Worm (Caenorhabditis elegans) whole organism, late embryonic: ENCODE results near the gene sqv-2.

Experiments
- F13H6.1 ChIP-seq: sonication (generic microtip); optimal IDR thresholded peaks from 2 replicates; lab custom pipeline; 2016; ENCODE audit warnings: missing genetic modification characterization, missing compliant biosample characterization
- K02D7.2 ChIP-seq: sonication (generic microtip); optimal IDR thresholded peaks from 2 replicates; lab custom pipeline; 2017; ENCODE audit warnings: mild to moderate bottlenecking, missing genetic modification characterization, missing compliant biosample characterization
- Y22D7AL.16 ChIP-seq: sonication (generic microtip); optimal IDR thresholded peaks from 2 replicates; lab custom pipeline; 2016; ENCODE audit warnings: missing genetic modification characterization, missing compliant biosample characterization
- ahr-1 ChIP-seq: sonication (generic microtip); optimal IDR thresholded peaks from 2 replicates; lab custom pipeline; 2016; ENCODE audit warnings: missing genetic modification characterization, missing compliant biosample characterization
- ceh-2 ChIP-seq: sonication (generic microtip); optimal IDR thresholded peaks from 2 replicates; lab custom pipeline; 2016; ENCODE audit warnings: missing genotype, missing genetic modification characterization, missing compliant biosample characterization
- ceh-31 ChIP-seq: sonication (generic microtip); optimal IDR thresholded peaks from 2 replicates; lab custom pipeline; 2016; ENCODE audit warnings: missing genetic modification characterization, missing compliant biosample characterization
- ceh-45 ChIP-seq: fragments of 200-800 bp; sonication (Bioruptor generic); IDR thresholded peaks from 2 replicates; pipeline ENCODE4 v1.3.6; 2022; ENCODE audit warnings: missing genetic modification reagents, missing genetic modification characterization, missing compliant biosample characterization
- ceh-48 ChIP-seq: sonication (generic microtip); optimal IDR thresholded peaks from 2 replicates; lab custom pipeline; 2016; ENCODE audit warnings: missing genetic modification characterization, inconsistent platforms, missing compliant biosample characterization
- ceh-6 ChIP-seq: fragments of 200-800 bp; sonication (Bioruptor generic); optimal IDR thresholded peaks from 2 replicates; lab custom pipeline; 2018; ENCODE audit warnings: mild to moderate bottlenecking, missing genetic modification characterization, missing compliant biosample characterization
- che-1 ChIP-seq: sonication (generic microtip); optimal IDR thresholded peaks from 2 replicates; lab custom pipeline; 2016; ENCODE audit warnings: mild to moderate bottlenecking, missing genetic modification characterization, missing compliant biosample characterization
- dmd-4 ChIP-seq: sonication (generic microtip); optimal IDR thresholded peaks from 2 replicates; lab custom pipeline; 2016; ENCODE audit warnings: borderline replicate concordance, missing genetic modification characterization, missing compliant biosample characterization
- elt-4 ChIP-seq: sonication (generic microtip); optimal IDR thresholded peaks from 2 replicates; lab custom pipeline; 2016; ENCODE audit warnings: missing genetic modification characterization, missing compliant biosample characterization
- ets-4 ChIP-seq: sonication (generic microtip); optimal IDR thresholded peaks from 2 replicates; lab custom pipeline; 2016; ENCODE audit warnings: missing genetic modification characterization, missing compliant biosample characterization
- fkh-10 ChIP-seq: fragments of 150-350 bp; optimal IDR thresholded peaks from 2 replicates; lab custom pipeline; 2014; ENCODE audit warnings: missing biosample characterization, missing genetic modification reagents, missing genetic modification characterization
- fkh-6 ChIP-seq: sonication (generic microtip); optimal IDR thresholded peaks from 2 replicates; lab custom pipeline; 2016; ENCODE audit warnings: missing genetic modification characterization, missing compliant biosample characterization
- hlh-13 ChIP-seq: fragments of 200-800 bp; sonication (Bioruptor generic); optimal IDR thresholded peaks from 2 replicates; lab custom pipeline; 2018; ENCODE audit warnings: mild to moderate bottlenecking, missing genetic modification characterization, missing compliant biosample characterization
- hlh-15 ChIP-seq: sonication (generic microtip); optimal IDR thresholded peaks from 2 replicates; lab custom pipeline; 2016; ENCODE audit warnings: missing genetic modification characterization, missing compliant biosample characterization
- hlh-30 ChIP-seq: sonication (generic microtip); optimal IDR thresholded peaks from 2 replicates; lab custom pipeline; 2017; ENCODE audit warnings: antibody characterized with exemption, missing genetic modification characterization, missing compliant biosample characterization; ENCODE audit not compliant: insufficient read depth
- hlh-6 ChIP-seq: sonication (generic microtip); optimal IDR thresholded peaks from 2 replicates; lab custom pipeline; 2016; ENCODE audit warnings: missing genotype, missing genetic modification characterization, missing compliant biosample characterization
- hlh-8 ChIP-seq: sonication (generic microtip); optimal IDR thresholded peaks from 2 replicates; lab custom pipeline; 2016; ENCODE audit warnings: missing genotype, missing genetic modification characterization, missing compliant biosample characterization
- lim-6 ChIP-seq: sonication (generic microtip); optimal IDR thresholded peaks from 2 replicates; lab custom pipeline; 2016; ENCODE audit warnings: missing genetic modification characterization, missing compliant biosample characterization
- lin-11 ChIP-seq: fragments of 200-800 bp; sonication (Bioruptor generic); optimal IDR thresholded peaks from 2 replicates; lab custom pipeline; 2018; ENCODE audit warnings: mild to moderate bottlenecking, missing genetic modification characterization, missing compliant biosample characterization
- madf-2 ChIP-seq: sonication (generic microtip); optimal IDR thresholded peaks from 2 replicates; lab custom pipeline; 2017; ENCODE audit warnings: missing genetic modification characterization, missing compliant biosample characterization
- mec-3 ChIP-seq: sonication (generic microtip); optimal IDR thresholded peaks from 2 replicates; lab custom pipeline; 2016; ENCODE audit warnings: borderline replicate concordance, missing genetic modification characterization, missing compliant biosample characterization
- odd-2 ChIP-seq: sonication (generic microtip); optimal IDR thresholded peaks from 2 replicates; lab custom pipeline; 2017; ENCODE audit warnings: antibody characterized with exemption, mild to moderate bottlenecking, missing genetic modification characterization, missing compliant biosample characterization
- pat-9 ChIP-seq: fragments of 200-800 bp; sonication (Bioruptor generic); optimal IDR thresholded peaks from 2 replicates; lab custom pipeline; 2018; ENCODE audit warnings: mild to moderate bottlenecking, missing genetic modification characterization, moderate library complexity, missing compliant biosample characterization
- pax-1 ChIP-seq: fragments of 150-350 bp; optimal IDR thresholded peaks from 2 replicates; lab custom pipeline; 2014; ENCODE audit warnings: missing biosample characterization, missing genetic modification characterization
- pha-2 ChIP-seq: sonication (generic microtip); optimal IDR thresholded peaks from 2 replicates; lab custom pipeline; 2017; ENCODE audit warnings: mild to moderate bottlenecking, missing genetic modification characterization, missing compliant biosample characterization
- pha-4 ChIP-seq: fragments of 150-350 bp; optimal IDR thresholded peaks from 2 replicates; lab custom pipeline; 2018; ENCODE audit warnings: missing biosample characterization, missing genetic modification reagents, missing genetic modification characterization
- pqm-1 ChIP-seq: sonication (generic microtip); optimal IDR thresholded peaks from 2 replicates; lab custom pipeline; 2016; ENCODE audit warnings: missing genetic modification characterization, missing compliant biosample characterization
- pros-1 ChIP-seq: fragments of 150-350 bp; optimal IDR thresholded peaks from 2 replicates; lab custom pipeline; 2014; ENCODE audit warnings: missing biosample characterization, missing genetic modification reagents, missing genetic modification characterization
- ref-2 ChIP-seq: sonication (generic microtip); optimal IDR thresholded peaks from 2 replicates; lab custom pipeline; 2016; ENCODE audit warnings: missing genetic modification characterization, missing compliant biosample characterization
- rnt-1 ChIP-seq: sonication (generic microtip); optimal IDR thresholded peaks from 2 replicates; lab custom pipeline; 2016; ENCODE audit warnings: missing genetic modification characterization, missing compliant biosample characterization
- syd-9 ChIP-seq: sonication (generic microtip); optimal IDR thresholded peaks from 2 replicates; lab custom pipeline; 2016; ENCODE audit warnings: mild to moderate bottlenecking, missing genetic modification characterization, moderate library complexity, missing compliant biosample characterization
- tbx-2 ChIP-seq: sonication (generic microtip); optimal IDR thresholded peaks from 2 replicates; lab custom pipeline; 2016; ENCODE audit warnings: missing genetic modification characterization, missing compliant biosample characterization
- tbx-7 ChIP-seq: sonication (generic microtip); optimal IDR thresholded peaks from 2 replicates; lab custom pipeline; 2016; ENCODE audit warnings: missing genotype, missing genetic modification characterization, missing compliant biosample characterization
- unc-42 ChIP-seq: sonication (generic microtip); optimal IDR thresholded peaks from 2 replicates; lab custom pipeline; 2016; ENCODE audit warnings: missing genotype, missing genetic modification characterization, missing compliant biosample characterization
- unc-86 ChIP-seq: sonication (generic microtip); optimal IDR thresholded peaks from 2 replicates; lab custom pipeline; 2016; ENCODE audit warnings: missing genetic modification characterization, missing compliant biosample characterization
- ztf-16 ChIP-seq: sonication (generic microtip); optimal IDR thresholded peaks from 2 replicates; lab custom pipeline; 2017; ENCODE audit warnings: missing genetic modification characterization, missing compliant biosample characterization

sqv-2 gene

ce11 chrII:2925806-2926558 is 31.8 kb upstream of the sqv-2 start:
- TF ChIP-seq ets-4 (no peak), unc-86 (tag; lab: Kevin White, UChicago) (no peak), hlh-13 (no peak), ceh-31 (tag; lab: Kevin White, UChicago) (no peak), ztf-16 (tag; lab: Kevin White, UChicago) (no peak), fkh-6 (no peak), elt-4 (tag; lab: Kevin White, UChicago) (no peak), ceh-2 (tag; lab: Kevin White, UChicago) (no peak), fkh-10 (GFP tag; lab: Kevin White, UChicago) (no peak), dmd-4 (tag; lab: Kevin White, UChicago) (no peak), tbx-2 (tag; lab: Kevin White, UChicago) (no peak), syd-9 (no peak), Y22D7AL.16 (tag; lab: Kevin White, UChicago) (no peak), K02D7.2 (tag; lab: Kevin White, UChicago) (no peak), lim-6 (tag; lab: Kevin White, UChicago) (no peak), hlh-15 (tag; lab: Kevin White, UChicago) (no peak), odd-2 (no peak)

DNA sequence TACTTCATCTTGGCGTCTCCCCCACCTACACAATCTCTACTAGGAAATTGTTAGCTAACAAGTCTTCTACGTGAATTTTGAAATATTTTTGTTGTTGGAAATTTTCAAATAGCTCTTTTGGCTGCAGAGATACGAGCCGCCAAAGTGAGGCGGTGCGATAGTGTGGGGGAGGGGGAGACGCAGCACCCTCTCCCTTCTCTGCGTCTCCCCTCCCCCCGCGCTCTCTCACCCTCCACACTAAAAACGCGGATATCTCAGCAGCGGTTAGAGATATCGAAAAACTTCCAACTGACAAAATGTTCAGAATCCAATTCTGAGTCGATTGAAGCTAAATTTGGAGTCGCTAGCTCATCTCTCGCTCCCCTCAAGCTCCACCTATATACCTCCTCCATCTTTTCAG is 30.8 kb upstream of the sqv-2 start:
- TF ChIP-seq pha-2 (tag; lab: Kevin White, UChicago): no peak
- TF ChIP-seq pqm-1: no peak
- no peak for TF ChIP-seq pha-4 (tag; lab: Kevin White, UChicago)
- TF ChIP-seq hlh-6: no peak
- no peak for TF ChIP-seq pax-1 (tag; lab: Kevin White, UChicago)
- TF ChIP-seq ahr-1: no peak
- TF ChIP-seq tbx-7: no peak
- TF ChIP-seq ceh-6 (GFP tag; lab: Kevin White, UChicago): no peak
- TF ChIP-seq mec-3 (tag; lab: Kevin White, UChicago): no peak

DNA sequence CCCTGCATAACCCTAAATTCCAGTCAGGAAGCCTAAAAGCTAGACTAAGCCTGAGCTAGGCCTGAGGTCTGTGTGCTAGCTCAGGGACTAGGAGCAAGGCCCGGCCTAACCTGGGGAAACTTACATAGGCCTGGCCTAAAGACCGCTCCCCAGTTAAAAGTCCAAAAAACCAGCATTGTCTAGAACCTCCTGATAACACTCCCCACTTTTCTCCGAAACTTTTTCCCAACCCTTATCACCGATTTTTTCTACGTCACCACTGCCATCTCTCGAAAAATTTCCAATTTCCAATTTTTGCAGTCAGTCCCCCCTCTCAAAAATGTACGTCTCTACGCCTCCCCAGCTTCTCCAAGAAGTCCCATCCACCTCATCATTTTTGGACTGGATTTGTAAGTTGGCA is 29.4 kb upstream of the sqv-2 start, which contains the start of gene ZK355.2:
ZK355.2 (plus strand) TSS at position 301 of the 400 bp plus-strand sequence.
- no peak for TF ChIP-seq ceh-45 (GFP tag; lab: Robert Waterston, UW)
- TF ChIP-seq unc-86 (tag; lab: Kevin White, UChicago): no peak
- no peak for TF ChIP-seq dmd-4 (tag; lab: Kevin White, UChicago)
- no peak for TF ChIP-seq F13H6.1
- TF ChIP-seq pros-1 (tag; lab: Kevin White, UChicago): no peak
- TF ChIP-seq pat-9: no peak
- TF ChIP-seq hlh-8 (tag; lab: Kevin White, UChicago): no peak
- TF ChIP-seq Y22D7AL.16 (tag; lab: Kevin White, UChicago): no peak
- TF ChIP-seq ceh-2 (tag; lab: Kevin White, UChicago): no peak
- TF ChIP-seq rnt-1 (tag; lab: Kevin White, UChicago): no peak
- TF ChIP-seq unc-42 (tag; lab: Kevin White, UChicago): no peak
- TF ChIP-seq ceh-48 (tag; lab: Kevin White, UChicago): no peak
- TF ChIP-seq che-1: no peak
- no peak for TF ChIP-seq hlh-30 (tag; lab: Kevin White, UChicago)
- TF ChIP-seq madf-2: no peak
- TF ChIP-seq ref-2 (tag; lab: Kevin White, UChicago): no peak
- no peak for TF ChIP-seq ztf-16 (tag; lab: Kevin White, UChicago)
- no peak for TF ChIP-seq lin-11 (tag; lab: Kevin White, UChicago)
